Fruit fly (Drosophila melanogaster) whole organism, embryonic: ENCODE measurements around the gene CG14883.

ENCODE experiments used
- ATbp ChIP-seq: fragments of 200-800 bp; sonication (Bioruptor generic); optimal IDR thresholded peaks from 2 replicates; lab custom pipeline; 2017; ENCODE audit warnings: missing biosample characterization, mild to moderate bottlenecking, missing genetic modification characterization, missing genetic modification reagents
- Fer1 ChIP-seq: fragments of 200-800 bp; sonication (Bioruptor generic); optimal IDR thresholded peaks from 2 replicates; lab custom pipeline; 2017; ENCODE audit warnings: missing biosample characterization, mild to moderate bottlenecking, missing genetic modification characterization
- lola ChIP-seq, 3 experiments: fragments of >200 bp in 2 of 3; fragments of 200-800 bp in 1 of 3; sonication (Bioruptor generic) in 1 of 3; optimal IDR thresholded peaks; 2 replicates each; lab custom pipeline; 2017 to 2019; ENCODE audit warnings: missing biosample characterization in 3 of 3, missing genetic modification characterization in 3 of 3, mild to moderate bottlenecking in 1 of 3, moderate library complexity in 1 of 3

DNA sequence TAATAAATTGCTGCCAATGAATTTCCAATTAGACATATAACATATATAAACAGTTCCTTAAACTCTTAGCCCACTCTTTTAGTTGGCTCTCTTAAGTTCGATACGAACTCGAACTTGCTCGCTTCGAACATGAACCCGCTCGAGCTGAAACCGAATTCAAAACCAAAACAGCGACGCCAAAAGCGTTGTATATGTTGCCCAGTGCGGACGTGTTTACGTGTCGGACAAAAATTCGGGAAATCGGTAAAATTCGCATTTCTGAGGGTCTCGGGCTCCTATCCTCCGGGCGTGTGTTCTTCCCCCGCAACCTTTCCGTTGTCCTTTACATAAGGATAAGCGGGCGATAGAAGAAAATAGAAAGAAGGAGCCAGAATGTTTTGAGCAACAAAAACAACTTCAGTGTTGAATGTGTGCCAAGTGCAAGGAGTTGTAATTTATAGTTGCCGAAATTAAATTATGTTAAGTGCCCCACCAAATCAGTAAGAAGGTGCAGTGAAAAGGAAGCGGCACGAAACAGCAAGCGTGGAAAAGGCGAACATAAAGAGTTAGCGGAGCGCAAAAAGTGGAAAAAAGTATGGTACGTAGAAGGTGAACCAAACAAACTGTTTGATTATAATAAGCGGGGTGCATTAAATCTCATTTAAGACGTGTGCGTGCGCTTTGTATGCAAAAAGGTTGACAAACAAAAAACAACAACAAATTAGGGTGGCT, 46.9 kb downstream of the CG14883 start, which contains the start of gene CG42342:
- TF ChIP-seq ATbp (GFP tag; lab: Kevin White, UChicago) = no peak
- peak; percentile 6 for TF ChIP-seq Fer1 (GFP tag; lab: Kevin White, UChicago)
- TF ChIP-seq lola (GFP tag; optimal IDR thresholded peaks at IDR 0.05; lab: Kevin White, UChicago) = no peak
